Worm (Caenorhabditis elegans) whole organism, L2 larva: ENCODE results near the gene srb-11.

Experiments used
- C34F6.9 ChIP-seq: fragments of 150-350 bp; optimal IDR thresholded peaks from 2 replicates; lab custom pipeline; 2014; ENCODE audit warnings: missing biosample characterization, missing genetic modification characterization
- F13H6.1 ChIP-seq: sonication (generic microtip); optimal IDR thresholded peaks from 2 replicates; lab custom pipeline; 2016; ENCODE audit warnings: missing genetic modification characterization, missing compliant biosample characterization
- R02D3.7 ChIP-seq: fragments of 150-350 bp; optimal IDR thresholded peaks from 2 replicates; lab custom pipeline; 2014; ENCODE audit warnings: missing biosample characterization, missing genetic modification characterization
- ZK546.5 ChIP-seq: sonication (generic microtip); optimal IDR thresholded peaks from 2 replicates; lab custom pipeline; 2017; ENCODE audit warnings: missing biosample characterization, missing genetic modification characterization
- alr-1 ChIP-seq: fragments of 150-350 bp; optimal IDR thresholded peaks from 2 replicates; lab custom pipeline; 2014; ENCODE audit warnings: missing biosample characterization, missing genetic modification characterization
- aly-2 ChIP-seq: fragments of 150-350 bp; optimal IDR thresholded peaks from 2 replicates; lab custom pipeline; 2014; ENCODE audit warnings: missing biosample characterization, missing genetic modification characterization
- ama-1 ChIP-seq: fragments of 150-350 bp; optimal IDR thresholded peaks from 2 replicates; lab custom pipeline; 2018; ENCODE audit warnings: inconsistent platforms
- blmp-1 ChIP-seq: sonication (generic microtip); optimal IDR thresholded peaks from 2 replicates; lab custom pipeline; 2017; ENCODE audit warnings: missing genetic modification characterization, mild to moderate bottlenecking, missing compliant biosample characterization, antibody characterized with exemption, moderate library complexity; ENCODE audit not compliant: insufficient read depth
- ceh-16 ChIP-seq: fragments of 150-350 bp; optimal IDR thresholded peaks from 2 replicates; lab custom pipeline; 2014; ENCODE audit warnings: missing biosample characterization, missing genetic modification characterization
- ceh-82 ChIP-seq: fragments of 150-350 bp; optimal IDR thresholded peaks from 2 replicates; lab custom pipeline; 2014; ENCODE audit warnings: missing biosample characterization, missing genetic modification characterization
- dmd-4 ChIP-seq: sonication (generic microtip); optimal IDR thresholded peaks from 2 replicates; lab custom pipeline; 2017; ENCODE audit warnings: missing biosample characterization, missing genetic modification characterization
- egl-27 ChIP-seq: sonication (generic microtip); optimal IDR thresholded peaks from 3 replicates; lab custom pipeline; 2017; ENCODE audit warnings: missing biosample characterization, missing genetic modification reagents, missing genetic modification characterization
- elt-1 ChIP-seq: fragments of 150-350 bp; optimal IDR thresholded peaks from 2 replicates; lab custom pipeline; 2014; ENCODE audit warnings: missing biosample characterization, missing genetic modification characterization
- elt-3 ChIP-seq: sonication (generic microtip); optimal IDR thresholded peaks from 2 replicates; lab custom pipeline; 2017; ENCODE audit warnings: missing biosample characterization, missing genetic modification characterization
- fos-1 ChIP-seq: fragments of 150-350 bp; optimal IDR thresholded peaks from 2 replicates; lab custom pipeline; 2014; ENCODE audit warnings: missing biosample characterization, missing genetic modification characterization
- gmeb-1 ChIP-seq: fragments of 150-350 bp; optimal IDR thresholded peaks from 2 replicates; lab custom pipeline; 2014; ENCODE audit warnings: missing biosample characterization, missing genetic modification characterization
- lin-13 ChIP-seq: fragments of 150-350 bp; optimal IDR thresholded peaks from 2 replicates; lab custom pipeline; 2014; ENCODE audit warnings: missing biosample characterization, missing genetic modification reagents, missing genetic modification characterization
- lin-39 ChIP-seq: fragments of 150-350 bp; optimal IDR thresholded peaks from 2 replicates; lab custom pipeline; 2014; ENCODE audit warnings: missing biosample characterization, missing genetic modification reagents, missing genetic modification characterization
- lsy-2 ChIP-seq, 2 experiments: fragments of 150-350 bp in 1 of 2; sonication (generic microtip) in 1 of 2; optimal IDR thresholded peaks; 2 replicates each; lab custom pipeline; 2014 to 2017; ENCODE audit warnings: missing biosample characterization in 2 of 2, missing genetic modification characterization in 2 of 2
- mbf-1 ChIP-seq: sonication (generic microtip); optimal IDR thresholded peaks from 2 replicates; lab custom pipeline; 2017; ENCODE audit warnings: missing biosample characterization, missing genetic modification characterization
- mdl-1 ChIP-seq, 2 experiments: fragments of 150-350 bp in 1 of 2; sonication (generic microtip) in 1 of 2; optimal IDR thresholded peaks; 2 replicates each; lab custom pipeline; 2017; ENCODE audit warnings: missing biosample characterization in 2 of 2, missing genetic modification characterization in 2 of 2
- nhr-10 ChIP-seq: sonication (generic microtip); optimal IDR thresholded peaks from 2 replicates; lab custom pipeline; 2017; ENCODE audit warnings: missing biosample characterization, missing genetic modification characterization
- nhr-12 ChIP-seq: fragments of 150-350 bp; optimal IDR thresholded peaks from 2 replicates; lab custom pipeline; 2014; ENCODE audit warnings: missing biosample characterization, missing genetic modification characterization
- nhr-129 ChIP-seq: fragments of 150-350 bp; optimal IDR thresholded peaks from 2 replicates; lab custom pipeline; 2014; ENCODE audit warnings: missing biosample characterization, missing genetic modification characterization
- nhr-23 ChIP-seq: fragments of 150-350 bp; optimal IDR thresholded peaks from 2 replicates; lab custom pipeline; 2014; ENCODE audit warnings: missing biosample characterization, missing genetic modification reagents, missing genetic modification characterization
- nhr-237 ChIP-seq: fragments of 150-350 bp; optimal IDR thresholded peaks from 2 replicates; lab custom pipeline; 2014; ENCODE audit warnings: missing biosample characterization, missing genetic modification characterization
- nhr-25 ChIP-seq: fragments of 150-350 bp; sonication (generic microtip); optimal IDR thresholded peaks from 3 replicates; lab custom pipeline; 2014; ENCODE audit warnings: missing biosample characterization, missing genetic modification characterization
- nhr-6 ChIP-seq: fragments of 150-350 bp; optimal IDR thresholded peaks from 2 replicates; lab custom pipeline; 2014; ENCODE audit warnings: missing biosample characterization, missing genetic modification characterization
- nhr-77 ChIP-seq: fragments of 150-350 bp; optimal IDR thresholded peaks from 2 replicates; lab custom pipeline; 2014; ENCODE audit warnings: missing biosample characterization, missing genetic modification characterization
- peb-1 ChIP-seq: fragments of 150-350 bp; optimal IDR thresholded peaks from 2 replicates; lab custom pipeline; 2014; ENCODE audit warnings: missing biosample characterization, missing genetic modification characterization
- sem-4 ChIP-seq: fragments of 150-350 bp; optimal IDR thresholded peaks from 2 replicates; lab custom pipeline; 2014; ENCODE audit warnings: missing biosample characterization, missing genetic modification reagents, missing genetic modification characterization
- sma-9 ChIP-seq, 2 experiments: fragments of 150-350 bp in 1 of 2; sonication (generic microtip) in 1 of 2; optimal IDR thresholded peaks; 2 replicates each; lab custom pipeline; 2014 to 2016; ENCODE audit warnings: missing genetic modification characterization in 2 of 2, mild to moderate bottlenecking in 1 of 2, missing biosample characterization in 1 of 2, missing compliant biosample characterization in 1 of 2, missing genetic modification reagents in 1 of 2, moderate library complexity in 1 of 2
- unc-39 ChIP-seq: fragments of 150-350 bp; optimal IDR thresholded peaks from 2 replicates; lab custom pipeline; 2014; ENCODE audit warnings: missing biosample characterization, missing genetic modification characterization
- unc-55 ChIP-seq: fragments of 150-350 bp; sonication (generic microtip); optimal IDR thresholded peaks from 3 replicates; lab custom pipeline; 2014; ENCODE audit warnings: missing biosample characterization, missing genetic modification reagents, missing genetic modification characterization
- zag-1 ChIP-seq: fragments of 150-350 bp; optimal IDR thresholded peaks from 2 replicates; lab custom pipeline; 2014; ENCODE audit warnings: missing biosample characterization, missing genetic modification characterization
- ztf-1 ChIP-seq: fragments of 200-800 bp; sonication (Bioruptor generic); conservative IDR thresholded peaks from 2 replicates; pipeline ENCODE4 v1.3.6; 2022; ENCODE audit warnings: missing genetic modification characterization, missing compliant biosample characterization

Gene srb-11

ce11 chrIII:6453665-6454064, 39.0 kb downstream of the srb-11 start (continued):
- TF ChIP-seq lin-39 (tag; lab: Kevin White, UChicago) (no peak), ama-1 (lab: Kevin White, UChicago) (no peak), sma-9 (GFP tag; optimal IDR thresholded peaks at IDR 0.05; lab: Kevin White, UChicago) (peak; percentile 83), sma-9 (tag; optimal IDR thresholded peaks at IDR 0.05; lab: Kevin White, UChicago) (no peak), lin-13 (peak; percentile 88), mbf-1 (tag; lab: Kevin White, UChicago) (no peak), ztf-1 (no peak), nhr-25 (tag; lab: Kevin White, UChicago) (peak; percentile 78), C34F6.9 (tag; lab: Kevin White, UChicago) (peak; percentile 85)

- TF ChIP-seq C34F6.9 (tag; lab: Kevin White, UChicago), result peak; percentile 38
- TF ChIP-seq nhr-6 (tag; lab: Kevin White, UChicago), result no peak
- no peak for TF ChIP-seq lin-13
- peak; percentile 40 for TF ChIP-seq unc-55 (GFP tag; lab: Kevin White, UChicago)
- peak in 1 of 2 experiments; percentile 15 for TF ChIP-seq lsy-2 (tag; optimal IDR thresholded peaks at IDR 0.05; lab: Kevin White, UChicago)
- peak; percentile 25 for TF ChIP-seq nhr-129 (tag; lab: Kevin White, UChicago)
- TF ChIP-seq sem-4, result no peak
- TF ChIP-seq, all 48 proteins: peak for 4
These were observed 40.0 kb downstream of the srb-11 start for ce11 chrIII:6452683-6453082.

- no peak for TF ChIP-seq R02D3.7 (tag; lab: Kevin White, UChicago)
- no peak for TF ChIP-seq nhr-12 (tag; lab: Kevin White, UChicago)
- TF ChIP-seq gmeb-1 (tag; lab: Kevin White, UChicago), result no peak
- TF ChIP-seq unc-39 (tag; lab: Kevin White, UChicago), result no peak
- no peak for TF ChIP-seq ztf-1
- TF ChIP-seq mdl-1 (tag; optimal IDR thresholded peaks at IDR 0.05; lab: Kevin White, UChicago), result no peak
- TF ChIP-seq nhr-77 (tag; lab: Kevin White, UChicago), result no peak
- no peak for TF ChIP-seq blmp-1
- no peak for TF ChIP-seq C34F6.9 (tag; lab: Kevin White, UChicago)
- TF ChIP-seq zag-1 (tag; lab: Kevin White, UChicago), result no peak
- TF ChIP-seq nhr-237, result no peak
- no peak for TF ChIP-seq nhr-23 (tag; lab: Kevin White, UChicago)
- TF ChIP-seq aly-2 (tag; lab: Kevin White, UChicago), result no peak
- TF ChIP-seq lin-13, result no peak
- TF ChIP-seq, all 48 proteins: peak for 0
These were observed 40.4 kb downstream of the srb-11 start, which contains the start of gene set-1 for ce11 chrIII:6452278-6452677. TSS of gene set-1 (minus strand) at chrIII:6452378.

- no peak for TF ChIP-seq fos-1 (tag; lab: Kevin White, UChicago)
- no peak for TF ChIP-seq F13H6.1 (tag; lab: Kevin White, UChicago)
- TF ChIP-seq nhr-12 (tag; lab: Kevin White, UChicago), result no peak
- no peak for TF ChIP-seq C34F6.9 (tag; lab: Kevin White, UChicago)
- TF ChIP-seq ZK546.5 (tag; lab: Kevin White, UChicago), result no peak
- TF ChIP-seq ceh-16, result no peak
- TF ChIP-seq nhr-129 (tag; lab: Kevin White, UChicago), result no peak
- TF ChIP-seq nhr-23 (tag; lab: Kevin White, UChicago), result no peak
- no peak for TF ChIP-seq unc-55 (GFP tag; lab: Kevin White, UChicago)
- no peak for TF ChIP-seq elt-3 (tag; lab: Kevin White, UChicago)
- TF ChIP-seq dmd-4, result no peak
These were observed 42.1 kb downstream of the srb-11 start, which contains the start of gene T26A5.6 for ce11 chrIII:6450596-6450995. TSS of gene T26A5.6 (minus strand) at chrIII:6450696.

- no peak for TF ChIP-seq fos-1 (tag; lab: Kevin White, UChicago)
- no peak for TF ChIP-seq aly-2 (tag; lab: Kevin White, UChicago)
- TF ChIP-seq ceh-82 (tag; lab: Kevin White, UChicago), result no peak
- TF ChIP-seq ZK546.5 (tag; lab: Kevin White, UChicago), result no peak
- no peak for TF ChIP-seq lsy-2 (tag; optimal IDR thresholded peaks at IDR 0.05; lab: Kevin White, UChicago)
- TF ChIP-seq alr-1 (tag; lab: Kevin White, UChicago), result no peak
- no peak for TF ChIP-seq mbf-1 (tag; lab: Kevin White, UChicago)
- no peak for TF ChIP-seq nhr-237
- no peak for TF ChIP-seq zag-1 (tag; lab: Kevin White, UChicago)
- no peak for TF ChIP-seq sem-4
- TF ChIP-seq ceh-16, result no peak
- no peak for TF ChIP-seq ama-1 (lab: Kevin White, UChicago)
- TF ChIP-seq elt-1 (tag; lab: Kevin White, UChicago), result no peak
- no peak for TF ChIP-seq nhr-10
- no peak for TF ChIP-seq dmd-4
- TF ChIP-seq sma-9 (GFP tag; optimal IDR thresholded peaks at IDR 0.05; lab: Kevin White, UChicago), result no peak
- TF ChIP-seq sma-9 (tag; optimal IDR thresholded peaks at IDR 0.05; lab: Kevin White, UChicago), result no peak
- no peak for TF ChIP-seq egl-27 (tag; lab: Kevin White, UChicago)
- no peak for TF ChIP-seq nhr-6 (tag; lab: Kevin White, UChicago)
- no peak for TF ChIP-seq peb-1
These were observed 42.9 kb downstream of the srb-11 start for ce11 chrIII:6449854-6450253.
